Fruit fly (Drosophila melanogaster) whole organism, adult: ENCODE results near the gene CG33777.

ENCODE experiments used
- CG11617 ChIP-seq: fragments of 200-800 bp; sonication (Bioruptor generic); optimal IDR thresholded peaks from 2 replicates; lab custom pipeline; 2017; ENCODE audit warnings: mild to moderate bottlenecking, missing biosample characterization, missing genetic modification reagents, missing genetic modification characterization
- CG12768 ChIP-seq: fragments of 200-800 bp; sonication (Bioruptor generic); optimal IDR thresholded peaks from 2 replicates; lab custom pipeline; 2017; ENCODE audit warnings: missing biosample characterization, missing genetic modification characterization, mild to moderate bottlenecking, moderate library complexity, missing genetic modification reagents
- CG14711 ChIP-seq: fragments of 200-800 bp; sonication (Bioruptor generic); optimal IDR thresholded peaks from 2 replicates; lab custom pipeline; 2018; ENCODE audit warnings: missing biosample characterization, mild to moderate bottlenecking, missing genetic modification characterization, moderate library complexity
- CG1620 ChIP-seq: fragments of 200-800 bp; sonication (Bioruptor generic); optimal IDR thresholded peaks from 2 replicates; lab custom pipeline; 2016; ENCODE audit warnings: missing biosample characterization, missing genetic modification characterization
- CG33017 ChIP-seq: fragments of 200-800 bp; sonication (Bioruptor generic); optimal IDR thresholded peaks from 2 replicates; lab custom pipeline; 2018; ENCODE audit warnings: missing biosample characterization, mild to moderate bottlenecking, missing genetic modification characterization, moderate library complexity
- CG5204 ChIP-seq: fragments of 200-800 bp; sonication (Bioruptor generic); optimal IDR thresholded peaks from 2 replicates; lab custom pipeline; 2016; ENCODE audit warnings: missing biosample characterization, missing genetic modification characterization
- CG7045 ChIP-seq: fragments of 200-800 bp; sonication (Bioruptor generic); optimal IDR thresholded peaks from 2 replicates; lab custom pipeline; 2017; ENCODE audit warnings: missing biosample characterization, mild to moderate bottlenecking, missing genetic modification characterization
- CG7101 ChIP-seq: fragments of 200-800 bp; sonication (Bioruptor generic); optimal IDR thresholded peaks from 2 replicates; lab custom pipeline; 2018; ENCODE audit warnings: missing biosample characterization, mild to moderate bottlenecking, missing genetic modification characterization, moderate library complexity
- Crg-1 ChIP-seq: fragments of 200-800 bp; sonication (Bioruptor generic); optimal IDR thresholded peaks from 2 replicates; lab custom pipeline; 2016; ENCODE audit warnings: missing biosample characterization, missing genetic modification characterization
- Hr96 ChIP-seq: fragments of 200-800 bp; sonication (Bioruptor generic); optimal IDR thresholded peaks from 2 replicates; lab custom pipeline; 2016; ENCODE audit warnings: missing biosample characterization, missing genetic modification characterization
- Mnt ChIP-seq: fragments of 200-800 bp; sonication (Bioruptor generic); optimal IDR thresholded peaks from 2 replicates; lab custom pipeline; 2016; ENCODE audit warnings: missing biosample characterization, mild to moderate bottlenecking, missing genetic modification characterization
- bab1 ChIP-seq: fragments of 200-800 bp; sonication (Bioruptor generic); optimal IDR thresholded peaks from 3 replicates; lab custom pipeline; 2019; ENCODE audit warnings: missing biosample characterization, mild to moderate bottlenecking, missing genetic modification characterization, moderate library complexity
- cic ChIP-seq: fragments of 200-800 bp; sonication (Bioruptor generic); optimal IDR thresholded peaks from 2 replicates; lab custom pipeline; 2017; ENCODE audit warnings: missing biosample characterization, mild to moderate bottlenecking, missing genetic modification characterization, moderate library complexity
- cnc ChIP-seq, 2 experiments: fragments of >200 bp; optimal IDR thresholded peaks; 2 replicates each; lab custom pipeline; 2017
- kay ChIP-seq: fragments of 200-800 bp; sonication (Bioruptor generic); peaks from one replicate; lab custom pipeline; 2016; ENCODE audit warnings: missing biosample characterization, missing genetic modification characterization, borderline replicate concordance
- toe ChIP-seq: fragments of 200-800 bp; sonication (Bioruptor generic); optimal IDR thresholded peaks from 2 replicates; lab custom pipeline; 2016; ENCODE audit warnings: missing biosample characterization, missing genetic modification characterization

The CG33777 gene

DNA sequence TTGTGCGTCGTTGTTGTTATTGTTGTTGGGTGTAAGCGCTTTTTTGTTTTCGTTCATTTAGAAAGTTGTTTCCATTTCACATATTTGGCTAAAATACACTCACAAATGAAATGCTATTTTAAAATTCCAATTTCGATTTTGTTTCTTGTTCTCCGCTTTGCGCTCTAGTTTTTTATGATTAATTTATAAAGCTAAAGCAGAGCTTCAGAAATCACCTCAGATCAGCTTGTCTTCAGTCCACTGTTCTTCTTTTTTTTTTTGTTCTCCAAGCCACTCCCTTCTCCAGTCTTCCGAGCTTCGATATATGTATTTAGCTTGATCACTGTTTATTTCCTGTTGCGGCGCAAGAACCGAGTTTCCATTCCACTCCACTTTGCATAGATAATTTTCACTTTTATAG, 47.2 kb downstream of the CG33777 start:
- no peak for TF ChIP-seq kay (GFP tag; lab: Kevin White, UChicago)
- no peak for TF ChIP-seq CG7045 (GFP tag; lab: Kevin White, UChicago)
- no peak for TF ChIP-seq bab1 (GFP tag; lab: Kevin White, UChicago)
- no peak for TF ChIP-seq toe (GFP tag; lab: Kevin White, UChicago)
- no peak for TF ChIP-seq cic (GFP tag; lab: Kevin White, UChicago)
- TF ChIP-seq CG7101: no peak
- no peak for TF ChIP-seq Crg-1 (GFP tag; lab: Kevin White, UChicago)
- no peak for TF ChIP-seq CG5204 (GFP tag; lab: Kevin White, UChicago)
- TF ChIP-seq cnc (optimal IDR thresholded peaks at IDR 0.05; lab: Kevin White, UChicago): no peak
- TF ChIP-seq CG1620 (GFP tag; lab: Kevin White, UChicago): no peak
- no peak for TF ChIP-seq CG11617
- no peak for TF ChIP-seq Mnt (GFP tag; lab: Kevin White, UChicago)
- TF ChIP-seq CG12768: no peak
- TF ChIP-seq CG14711 (tag; lab: Kevin White, UChicago): no peak
- no peak for TF ChIP-seq CG33017 (tag; lab: Kevin White, UChicago)
- no peak for TF ChIP-seq Hr96
